Worm (Caenorhabditis elegans) whole organism, L2 larva: ENCODE measurements around the gene lem-2.

ENCODE experiments used
- C34F6.9 ChIP-seq: fragments of 150-350 bp; optimal IDR thresholded peaks from 2 replicates; lab custom pipeline; 2014; ENCODE audit warnings: missing biosample characterization, missing genetic modification characterization
- F13H6.1 ChIP-seq: sonication (generic microtip); optimal IDR thresholded peaks from 2 replicates; lab custom pipeline; 2016; ENCODE audit warnings: missing genetic modification characterization, missing compliant biosample characterization
- R02D3.7 ChIP-seq: fragments of 150-350 bp; optimal IDR thresholded peaks from 2 replicates; lab custom pipeline; 2014; ENCODE audit warnings: missing biosample characterization, missing genetic modification characterization
- Y55F3AM.14 ChIP-seq: fragments of 200-800 bp; sonication (Bioruptor generic); optimal IDR thresholded peaks from 2 replicates; lab custom pipeline; 2018; ENCODE audit warnings: mild to moderate bottlenecking, missing genetic modification characterization, missing compliant biosample characterization
- ZK546.5 ChIP-seq: sonication (generic microtip); optimal IDR thresholded peaks from 2 replicates; lab custom pipeline; 2017; ENCODE audit warnings: missing biosample characterization, missing genetic modification characterization
- alr-1 ChIP-seq: fragments of 150-350 bp; optimal IDR thresholded peaks from 2 replicates; lab custom pipeline; 2014; ENCODE audit warnings: missing biosample characterization, missing genetic modification characterization
- aly-2 ChIP-seq: fragments of 150-350 bp; optimal IDR thresholded peaks from 2 replicates; lab custom pipeline; 2014; ENCODE audit warnings: missing biosample characterization, missing genetic modification characterization
- ama-1 ChIP-seq: fragments of 150-350 bp; optimal IDR thresholded peaks from 2 replicates; lab custom pipeline; 2018; ENCODE audit warnings: inconsistent platforms
- blmp-1 ChIP-seq: sonication (generic microtip); optimal IDR thresholded peaks from 2 replicates; lab custom pipeline; 2017; ENCODE audit warnings: missing genetic modification characterization, mild to moderate bottlenecking, missing compliant biosample characterization, antibody characterized with exemption, moderate library complexity; ENCODE audit not compliant: insufficient read depth
- ceh-16 ChIP-seq: fragments of 150-350 bp; optimal IDR thresholded peaks from 2 replicates; lab custom pipeline; 2014; ENCODE audit warnings: missing biosample characterization, missing genetic modification characterization
- ceh-82 ChIP-seq: fragments of 150-350 bp; optimal IDR thresholded peaks from 2 replicates; lab custom pipeline; 2014; ENCODE audit warnings: missing biosample characterization, missing genetic modification characterization
- crh-2 ChIP-seq: sonication (generic microtip); optimal IDR thresholded peaks from 2 replicates; lab custom pipeline; 2017; ENCODE audit warnings: missing biosample characterization, missing genetic modification characterization
- dmd-4 ChIP-seq: sonication (generic microtip); optimal IDR thresholded peaks from 2 replicates; lab custom pipeline; 2017; ENCODE audit warnings: missing biosample characterization, missing genetic modification characterization
- egl-27 ChIP-seq: sonication (generic microtip); optimal IDR thresholded peaks from 3 replicates; lab custom pipeline; 2017; ENCODE audit warnings: missing biosample characterization, missing genetic modification reagents, missing genetic modification characterization
- elt-1 ChIP-seq: fragments of 150-350 bp; optimal IDR thresholded peaks from 2 replicates; lab custom pipeline; 2014; ENCODE audit warnings: missing biosample characterization, missing genetic modification characterization
- elt-3 ChIP-seq: sonication (generic microtip); optimal IDR thresholded peaks from 2 replicates; lab custom pipeline; 2017; ENCODE audit warnings: missing biosample characterization, missing genetic modification characterization
- fos-1 ChIP-seq: fragments of 150-350 bp; optimal IDR thresholded peaks from 2 replicates; lab custom pipeline; 2014; ENCODE audit warnings: missing biosample characterization, missing genetic modification characterization
- gmeb-1 ChIP-seq: fragments of 150-350 bp; optimal IDR thresholded peaks from 2 replicates; lab custom pipeline; 2014; ENCODE audit warnings: missing biosample characterization, missing genetic modification characterization
- lin-11 ChIP-seq: fragments of 150-350 bp; sonication (generic microtip); optimal IDR thresholded peaks from 2 replicates; lab custom pipeline; 2014; ENCODE audit warnings: missing biosample characterization, missing genetic modification characterization, inconsistent platforms, mixed read lengths
- lin-13 ChIP-seq: fragments of 150-350 bp; optimal IDR thresholded peaks from 2 replicates; lab custom pipeline; 2014; ENCODE audit warnings: missing biosample characterization, missing genetic modification reagents, missing genetic modification characterization
- lin-39 ChIP-seq: fragments of 150-350 bp; optimal IDR thresholded peaks from 2 replicates; lab custom pipeline; 2014; ENCODE audit warnings: missing biosample characterization, missing genetic modification reagents, missing genetic modification characterization
- lsy-2 ChIP-seq, 2 experiments: fragments of 150-350 bp in 1 of 2; sonication (generic microtip) in 1 of 2; optimal IDR thresholded peaks; 2 replicates each; lab custom pipeline; 2014 to 2017; ENCODE audit warnings: missing biosample characterization in 2 of 2, missing genetic modification characterization in 2 of 2
- mab-5 ChIP-seq: fragments of 150-350 bp; optimal IDR thresholded peaks from 2 replicates; lab custom pipeline; 2014; ENCODE audit warnings: missing biosample characterization, missing genetic modification characterization
- mbf-1 ChIP-seq: sonication (generic microtip); optimal IDR thresholded peaks from 2 replicates; lab custom pipeline; 2017; ENCODE audit warnings: missing biosample characterization, missing genetic modification characterization
- mdl-1 ChIP-seq, 2 experiments: fragments of 150-350 bp in 1 of 2; sonication (generic microtip) in 1 of 2; optimal IDR thresholded peaks; 2 replicates each; lab custom pipeline; 2017; ENCODE audit warnings: missing biosample characterization in 2 of 2, missing genetic modification characterization in 2 of 2
- nhr-10 ChIP-seq: sonication (generic microtip); optimal IDR thresholded peaks from 2 replicates; lab custom pipeline; 2017; ENCODE audit warnings: missing biosample characterization, missing genetic modification characterization
- nhr-11 ChIP-seq: fragments of 150-350 bp; optimal IDR thresholded peaks from 2 replicates; lab custom pipeline; 2014; ENCODE audit warnings: missing biosample characterization, missing genetic modification characterization
- nhr-12 ChIP-seq: fragments of 150-350 bp; optimal IDR thresholded peaks from 2 replicates; lab custom pipeline; 2014; ENCODE audit warnings: missing biosample characterization, missing genetic modification characterization
- nhr-129 ChIP-seq: fragments of 150-350 bp; optimal IDR thresholded peaks from 2 replicates; lab custom pipeline; 2014; ENCODE audit warnings: missing biosample characterization, missing genetic modification characterization
- nhr-21 ChIP-seq: fragments of 150-350 bp; optimal IDR thresholded peaks from 2 replicates; lab custom pipeline; 2014; ENCODE audit warnings: missing biosample characterization, missing genetic modification characterization
- nhr-23 ChIP-seq: fragments of 150-350 bp; optimal IDR thresholded peaks from 2 replicates; lab custom pipeline; 2014; ENCODE audit warnings: missing biosample characterization, missing genetic modification reagents, missing genetic modification characterization
- nhr-237 ChIP-seq: fragments of 150-350 bp; optimal IDR thresholded peaks from 2 replicates; lab custom pipeline; 2014; ENCODE audit warnings: missing biosample characterization, missing genetic modification characterization
- nhr-25 ChIP-seq: fragments of 150-350 bp; sonication (generic microtip); optimal IDR thresholded peaks from 3 replicates; lab custom pipeline; 2014; ENCODE audit warnings: missing biosample characterization, missing genetic modification characterization
- nhr-6 ChIP-seq: fragments of 150-350 bp; optimal IDR thresholded peaks from 2 replicates; lab custom pipeline; 2014; ENCODE audit warnings: missing biosample characterization, missing genetic modification characterization
- nhr-77 ChIP-seq: fragments of 150-350 bp; optimal IDR thresholded peaks from 2 replicates; lab custom pipeline; 2014; ENCODE audit warnings: missing biosample characterization, missing genetic modification characterization
- peb-1 ChIP-seq: fragments of 150-350 bp; optimal IDR thresholded peaks from 2 replicates; lab custom pipeline; 2014; ENCODE audit warnings: missing biosample characterization, missing genetic modification characterization
- sem-4 ChIP-seq: fragments of 150-350 bp; optimal IDR thresholded peaks from 2 replicates; lab custom pipeline; 2014; ENCODE audit warnings: missing biosample characterization, missing genetic modification reagents, missing genetic modification characterization
- skn-1 ChIP-seq: sonication (generic microtip); optimal IDR thresholded peaks from 2 replicates; lab custom pipeline; 2017; ENCODE audit warnings: missing biosample characterization, missing genetic modification characterization
- sma-3 ChIP-seq: sonication (generic microtip); optimal IDR thresholded peaks from 2 replicates; lab custom pipeline; 2016; ENCODE audit warnings: missing genetic modification reagents, missing genetic modification characterization, missing compliant biosample characterization
- sma-9 ChIP-seq, 2 experiments: fragments of 150-350 bp in 1 of 2; sonication (generic microtip) in 1 of 2; optimal IDR thresholded peaks; 2 replicates each; lab custom pipeline; 2014 to 2016; ENCODE audit warnings: missing genetic modification characterization in 2 of 2, mild to moderate bottlenecking in 1 of 2, missing biosample characterization in 1 of 2, missing compliant biosample characterization in 1 of 2, missing genetic modification reagents in 1 of 2, moderate library complexity in 1 of 2
- snpc-4 ChIP-seq: fragments of 150-350 bp; optimal IDR thresholded peaks from 2 replicates; lab custom pipeline; 2014; ENCODE audit warnings: missing biosample characterization, missing genetic modification characterization
- unc-39 ChIP-seq: fragments of 150-350 bp; optimal IDR thresholded peaks from 2 replicates; lab custom pipeline; 2014; ENCODE audit warnings: missing biosample characterization, missing genetic modification characterization
- unc-55 ChIP-seq: fragments of 150-350 bp; sonication (generic microtip); optimal IDR thresholded peaks from 3 replicates; lab custom pipeline; 2014; ENCODE audit warnings: missing biosample characterization, missing genetic modification reagents, missing genetic modification characterization
- unc-62 ChIP-seq: fragments of 150-350 bp; optimal IDR thresholded peaks from 2 replicates; lab custom pipeline; 2014; ENCODE audit warnings: missing biosample characterization, missing genetic modification reagents, missing genetic modification characterization
- zag-1 ChIP-seq: fragments of 150-350 bp; optimal IDR thresholded peaks from 2 replicates; lab custom pipeline; 2014; ENCODE audit warnings: missing biosample characterization, missing genetic modification characterization
- ztf-1 ChIP-seq: fragments of 200-800 bp; sonication (Bioruptor generic); conservative IDR thresholded peaks from 2 replicates; pipeline ENCODE4 v1.3.6; 2022; ENCODE audit warnings: missing genetic modification characterization, missing compliant biosample characterization
- ztf-11 ChIP-seq: sonication (generic microtip); optimal IDR thresholded peaks from 2 replicates; lab custom pipeline; 2017; ENCODE audit warnings: missing biosample characterization, missing genetic modification characterization
- ztf-4 ChIP-seq: fragments of 150-350 bp; optimal IDR thresholded peaks from 2 replicates; lab custom pipeline; 2014; ENCODE audit warnings: missing biosample characterization, missing genetic modification characterization

Gene lem-2

DNA sequence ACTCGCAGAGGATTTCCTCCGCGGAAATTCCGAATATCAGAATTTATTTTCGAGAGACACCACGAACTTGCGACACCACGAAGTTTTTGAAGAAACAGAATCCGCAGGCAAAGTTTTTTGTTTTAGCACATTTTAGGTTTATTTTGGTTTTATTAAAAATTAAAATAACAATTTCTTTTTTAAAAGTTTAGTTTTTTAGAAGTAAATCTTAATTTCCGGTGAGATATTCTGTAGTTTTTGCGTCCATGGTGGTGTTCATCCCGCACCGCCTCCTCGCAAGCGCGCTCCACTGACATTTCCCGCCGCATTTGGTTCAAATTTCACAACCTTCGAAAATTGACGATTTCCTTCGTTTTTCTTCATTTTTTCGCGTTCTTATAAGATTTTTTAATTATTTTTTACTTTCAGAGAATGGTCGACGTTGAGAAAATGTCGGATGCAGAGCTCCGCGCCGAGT, at the start of gene lem-2:
TSS of gene lem-2 (plus strand) at position 407 of the 457 bp plus-strand sequence.
- TF ChIP-seq nhr-12 (no peak), sma-9 (GFP tag; optimal IDR thresholded peaks at IDR 0.05; lab: Kevin White, UChicago) (no peak), sma-9 (tag; optimal IDR thresholded peaks at IDR 0.05; lab: Kevin White, UChicago) (no peak), mab-5 (tag; lab: Kevin White, UChicago) (no peak), lin-13 (GFP tag; lab: Kevin White, UChicago) (peak; percentile 79), ceh-82 (tag; lab: Kevin White, UChicago) (no peak), zag-1 (tag; lab: Kevin White, UChicago) (no peak), elt-1 (no peak), R02D3.7 (tag; lab: Kevin White, UChicago) (no peak), egl-27 (tag; lab: Kevin White, UChicago) (peak; percentile 47), blmp-1 (tag; lab: Kevin White, UChicago) (peak; percentile 9), lsy-2 (tag; optimal IDR thresholded peaks at IDR 0.05; lab: Kevin White, UChicago) (peak; percentile 50 to 78), mdl-1 (tag; optimal IDR thresholded peaks at IDR 0.05; lab: Kevin White, UChicago) (no peak), nhr-23 (no peak), nhr-10 (tag; lab: Kevin White, UChicago) (no peak), crh-2 (tag; lab: Kevin White, UChicago) (peak; percentile 64), lin-39 (no peak), nhr-129 (peak; percentile 51), ceh-16 (tag; lab: Kevin White, UChicago) (no peak), skn-1 (tag; lab: Kevin White, UChicago) (no peak), ztf-11 (no peak), C34F6.9 (tag; lab: Kevin White, UChicago) (peak; percentile 83), ZK546.5 (tag; lab: Kevin White, UChicago) (no peak), elt-3 (tag; lab: Kevin White, UChicago) (no peak), unc-39 (tag; lab: Kevin White, UChicago) (no peak), ztf-4 (no peak), Y55F3AM.14 (GFP tag; lab: Kevin White, UChicago) (no peak), nhr-25 (tag; lab: Kevin White, UChicago) (peak; percentile 50), gmeb-1 (tag; lab: Kevin White, UChicago) (peak; percentile 74), unc-62 (no peak), peb-1 (tag; lab: Kevin White, UChicago) (no peak), alr-1 (tag; lab: Kevin White, UChicago) (no peak), nhr-11 (no peak), dmd-4 (tag; lab: Kevin White, UChicago) (no peak), nhr-237 (tag; lab: Kevin White, UChicago) (no peak), nhr-77 (no peak), nhr-21 (tag; lab: Kevin White, UChicago) (peak; percentile 25), ama-1 (lab: Kevin White, UChicago) (no peak), unc-55 (peak; percentile 79), ztf-1 (no peak), mbf-1 (tag; lab: Kevin White, UChicago) (no peak), F13H6.1 (tag; lab: Kevin White, UChicago) (peak; percentile 62), nhr-6 (tag; lab: Kevin White, UChicago) (no peak), lin-11 (tag; lab: Kevin White, UChicago) (peak; percentile 56), snpc-4 (tag; lab: Kevin White, UChicago) (no peak), aly-2 (tag; lab: Kevin White, UChicago) (no peak), fos-1 (peak; percentile 14), sem-4 (tag; lab: Kevin White, UChicago) (peak; percentile 18), sma-3 (GFP tag; lab: Kevin White, UChicago) (peak; percentile 89)
